Worm (Caenorhabditis elegans): ENCODE data around the gene ark-1.
"Not testable (repeated sequence)": the region's sequence is repeated elsewhere in the genome, so short reads cannot be mapped to it uniquely, and the experiment has no call there.

DNA sequence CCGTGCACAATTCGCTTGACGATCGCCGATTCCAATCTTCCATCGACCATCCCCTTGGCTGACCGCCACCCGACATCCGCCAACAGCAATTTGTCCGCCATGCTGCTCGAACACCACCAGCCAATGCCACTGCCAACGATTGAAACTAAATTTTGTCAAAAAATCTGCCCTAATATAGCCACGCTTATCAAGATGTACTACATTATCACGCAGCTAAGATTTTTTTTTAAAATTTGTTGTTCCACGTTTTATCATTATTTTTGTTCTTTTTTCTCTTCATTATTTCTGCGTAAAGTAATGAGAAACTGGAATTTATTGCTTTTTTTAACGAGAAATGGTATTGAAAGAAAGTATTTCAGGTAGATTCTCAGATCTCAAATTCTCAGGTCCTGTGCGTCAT, 8.5 kb upstream of the ark-1 start, which contains the start of gene C26H9A.3:
- not testable (repeated sequence) for TF ChIP-seq lin-13 (GFP tag; optimal IDR thresholded peaks at IDR 0.05); unc-62 (GFP tag; optimal IDR thresholded peaks at IDR 0.05 in 1 of 2); unc-62 (tag; optimal IDR thresholded peaks at IDR 0.05); nhr-48 (tag; optimal IDR thresholded peaks at IDR 0.05); nhr-237 (tag; optimal IDR thresholded peaks at IDR 0.05); snpc-1.2 (GFP tag; IDR thresholded peaks at IDR 0.05)
